Worm (Caenorhabditis elegans): ENCODE results near the gene cup-15.

DNA sequence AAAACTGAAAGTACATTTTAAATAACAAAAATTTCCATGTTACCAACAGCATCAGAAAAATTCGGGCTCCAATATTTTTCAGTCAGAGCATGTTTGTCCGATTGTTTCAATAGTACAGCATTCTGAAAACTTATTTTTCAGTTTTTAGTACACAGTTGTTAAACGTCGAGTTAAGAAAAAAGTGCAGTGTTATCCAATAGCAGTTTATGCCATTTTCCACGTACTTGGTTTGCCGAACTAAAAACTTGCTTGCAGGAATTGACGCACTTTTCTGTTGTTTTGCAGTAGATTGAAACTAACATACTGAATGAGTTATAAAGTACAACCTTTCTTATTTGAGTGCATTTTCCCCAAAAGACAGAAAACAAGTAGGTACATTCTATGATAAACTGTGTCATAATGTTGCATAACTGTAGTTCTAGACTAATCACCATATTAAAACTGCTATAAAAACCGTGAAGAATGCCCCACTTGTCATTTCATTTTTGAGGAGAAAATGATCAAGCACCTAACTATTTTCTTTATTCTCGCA is 45.6 kb downstream of the cup-15 start, which contains the start of the genes Y51B9A.14 and Y51B9A.8:
- no peak for TF ChIP-seq blmp-1 (tag; optimal IDR thresholded peaks at IDR 0.05)
- no peak for TF ChIP-seq snpc-4 (tag; optimal IDR thresholded peaks at IDR 0.05)
- TF ChIP-seq ceh-83 (GFP tag; optimal IDR thresholded peaks at IDR 0.05): no peak
- no peak for TF ChIP-seq nhr-28 (tag; optimal IDR thresholded peaks at IDR 0.05)
- TF ChIP-seq nhr-76 (tag; optimal IDR thresholded peaks at IDR 0.05): no peak
